Worm (Caenorhabditis elegans) whole organism, mixed stage, embryonic: ENCODE data around the gene snap-1.

Experiments used
- M03D4.4 ChIP-seq: sonication (generic microtip); optimal IDR thresholded peaks from 2 replicates; lab custom pipeline; 2017; ENCODE audit warnings: mild to moderate bottlenecking, missing genetic modification characterization, missing compliant biosample characterization
- bed-3 ChIP-seq: fragments of 200-800 bp; sonication (Bioruptor generic); optimal IDR thresholded peaks from 3 replicates; lab custom pipeline; 2018; ENCODE audit warnings: mild to moderate bottlenecking, missing genetic modification characterization, moderate library complexity, missing compliant biosample characterization
- blmp-1 ChIP-seq: fragments of 150-350 bp; optimal IDR thresholded peaks from 2 replicates; lab custom pipeline; 2014; ENCODE audit warnings: missing biosample characterization, missing genetic modification characterization
- ceh-43 ChIP-seq: fragments of 200-800 bp; sonication (Bioruptor generic); optimal IDR thresholded peaks from 2 replicates; lab custom pipeline; 2018; ENCODE audit warnings: mild to moderate bottlenecking, missing genetic modification characterization, moderate library complexity, missing compliant biosample characterization
- ces-1 ChIP-seq: fragments of 150-350 bp; optimal IDR thresholded peaks from 2 replicates; lab custom pipeline; 2014; ENCODE audit warnings: missing biosample characterization, missing genetic modification reagents, missing genetic modification characterization
- cnd-1 ChIP-seq: fragments of 200-800 bp; sonication (Bioruptor generic); optimal IDR thresholded peaks from 2 replicates; lab custom pipeline; 2018; ENCODE audit warnings: mild to moderate bottlenecking, missing genetic modification characterization, missing compliant biosample characterization
- elt-1 ChIP-seq: sonication (generic microtip); optimal IDR thresholded peaks from 2 replicates; lab custom pipeline; 2017; ENCODE audit warnings: missing genetic modification characterization, mild to moderate bottlenecking, missing compliant biosample characterization, antibody characterized with exemption, moderate library complexity, borderline replicate concordance; ENCODE audit not compliant: insufficient read depth
- elt-3 ChIP-seq: fragments of 150-350 bp; optimal IDR thresholded peaks from 2 replicates; lab custom pipeline; 2014; ENCODE audit warnings: missing biosample characterization, missing genetic modification characterization
- flh-1 ChIP-seq: fragments of 200-800 bp; sonication (Bioruptor generic); optimal IDR thresholded peaks from 2 replicates; lab custom pipeline; 2018; ENCODE audit warnings: mild to moderate bottlenecking, missing genetic modification characterization, moderate library complexity, missing compliant biosample characterization
- ham-2 ChIP-seq: fragments of 200-800 bp; sonication (Bioruptor generic); optimal IDR thresholded peaks from 2 replicates; lab custom pipeline; 2018; ENCODE audit warnings: mild to moderate bottlenecking, missing genetic modification characterization, missing compliant biosample characterization
- hlh-1 ChIP-seq: fragments of 150-350 bp; optimal IDR thresholded peaks from 2 replicates; lab custom pipeline; 2014; ENCODE audit warnings: missing biosample characterization, missing genetic modification reagents, missing genetic modification characterization
- lin-13 ChIP-seq: fragments of 150-350 bp; optimal IDR thresholded peaks from 2 replicates; lab custom pipeline; 2014; ENCODE audit warnings: missing biosample characterization, missing genetic modification characterization
- lin-32 ChIP-seq: fragments of 200-800 bp; sonication (Bioruptor generic); optimal IDR thresholded peaks from 2 replicates; lab custom pipeline; 2018; ENCODE audit warnings: mild to moderate bottlenecking, missing genetic modification characterization, missing compliant biosample characterization
- lsy-2 ChIP-seq: fragments of 150-350 bp; optimal IDR thresholded peaks from 2 replicates; lab custom pipeline; 2014; ENCODE audit warnings: missing biosample characterization, missing genetic modification characterization
- mab-5 ChIP-seq: fragments of 150-350 bp; optimal IDR thresholded peaks from 2 replicates; lab custom pipeline; 2014; ENCODE audit warnings: missing biosample characterization, missing genetic modification characterization
- mep-1 ChIP-seq: fragments of 150-350 bp; optimal IDR thresholded peaks from 2 replicates; lab custom pipeline; 2017; ENCODE audit warnings: missing biosample characterization, missing genetic modification reagents, missing genetic modification characterization, inconsistent platforms
- mls-2 ChIP-seq: sonication (generic microtip); optimal IDR thresholded peaks from 2 replicates; lab custom pipeline; 2016; ENCODE audit warnings: mild to moderate bottlenecking, missing genetic modification characterization, moderate library complexity, missing compliant biosample characterization
- nhr-12 ChIP-seq: fragments of 150-350 bp; optimal IDR thresholded peaks from 2 replicates; lab custom pipeline; 2014; ENCODE audit warnings: missing biosample characterization, missing genetic modification characterization
- nhr-2 ChIP-seq: fragments of 150-350 bp; optimal IDR thresholded peaks from 2 replicates; lab custom pipeline; 2014; ENCODE audit warnings: missing biosample characterization, missing genetic modification characterization
- nhr-237 ChIP-seq: fragments of 150-350 bp; optimal IDR thresholded peaks from 2 replicates; lab custom pipeline; 2014; ENCODE audit warnings: missing biosample characterization, missing genetic modification characterization
- nhr-28 ChIP-seq: fragments of 150-350 bp; optimal IDR thresholded peaks from 2 replicates; lab custom pipeline; 2014; ENCODE audit warnings: missing biosample characterization, missing genetic modification characterization
- nhr-76 ChIP-seq: sonication (generic microtip); optimal IDR thresholded peaks from 2 replicates; lab custom pipeline; 2017; ENCODE audit warnings: missing biosample characterization, missing genetic modification characterization
- pha-4 ChIP-seq: fragments of 150-350 bp; optimal IDR thresholded peaks from 2 replicates; lab custom pipeline; 2018; ENCODE audit warnings: missing biosample characterization, missing genetic modification reagents, missing genetic modification characterization
- sem-2 ChIP-seq: fragments of 200-800 bp; sonication (Bioruptor generic); optimal IDR thresholded peaks from 2 replicates; lab custom pipeline; 2018; ENCODE audit warnings: mild to moderate bottlenecking, missing genetic modification characterization, missing compliant biosample characterization
- sptf-1 ChIP-seq: sonication (generic microtip); optimal IDR thresholded peaks from 2 replicates; lab custom pipeline; 2017; ENCODE audit warnings: mild to moderate bottlenecking, missing genetic modification characterization, moderate library complexity, missing compliant biosample characterization
- tbx-8 ChIP-seq: fragments of 200-800 bp; sonication (Bioruptor generic); optimal IDR thresholded peaks from 2 replicates; lab custom pipeline; 2018; ENCODE audit warnings: mild to moderate bottlenecking, missing genetic modification characterization, moderate library complexity, missing compliant biosample characterization
- unc-39 ChIP-seq: fragments of 150-350 bp; optimal IDR thresholded peaks from 2 replicates; lab custom pipeline; 2014; ENCODE audit warnings: missing biosample characterization, missing genetic modification characterization
- unc-62 ChIP-seq: fragments of 150-350 bp; optimal IDR thresholded peaks from 2 replicates; lab custom pipeline; 2014; ENCODE audit warnings: missing biosample characterization, missing genetic modification reagents, missing genetic modification characterization
- zip-8 ChIP-seq: fragments of 150-350 bp; optimal IDR thresholded peaks from 2 replicates; lab custom pipeline; 2014; ENCODE audit warnings: missing biosample characterization, missing genetic modification characterization
- ztf-11 ChIP-seq: fragments of 150-350 bp; optimal IDR thresholded peaks from 2 replicates; lab custom pipeline; 2014; ENCODE audit warnings: missing biosample characterization, missing genetic modification characterization

The snap-1 gene

DNA sequence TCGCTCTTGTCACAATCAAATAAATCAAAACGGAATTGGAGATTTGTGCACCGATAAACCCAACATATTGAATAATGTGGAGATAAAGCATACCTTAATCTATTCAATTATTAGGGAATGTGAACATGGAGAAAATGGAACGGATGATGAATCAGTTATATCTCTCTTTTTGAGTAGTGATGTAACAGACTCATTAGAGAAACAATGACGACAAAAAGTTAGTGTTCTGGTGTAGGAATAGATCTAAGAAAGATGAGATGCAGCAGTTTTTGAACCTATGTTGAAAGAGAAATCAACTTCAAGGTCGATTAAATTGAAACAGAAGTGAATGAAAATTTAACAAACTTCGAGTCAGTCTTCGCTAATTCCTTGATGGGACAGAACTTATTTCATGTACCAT lies 35.0 kb upstream of the snap-1 start, which contains the start of gene str-146:
str-146 (minus strand) TSS at position 101 of the 400 bp plus-strand sequence.
- TF ChIP-seq M03D4.4 (tag; lab: Kevin White, UChicago) = no peak
- no peak for TF ChIP-seq ham-2 (GFP tag; lab: Kevin White, UChicago)
- no peak for TF ChIP-seq mep-1
- TF ChIP-seq nhr-28 (tag; lab: Kevin White, UChicago) = no peak
- no peak for TF ChIP-seq pha-4 (tag; lab: Kevin White, UChicago)
- TF ChIP-seq mls-2 = no peak
- no peak for TF ChIP-seq ztf-11

DNA sequence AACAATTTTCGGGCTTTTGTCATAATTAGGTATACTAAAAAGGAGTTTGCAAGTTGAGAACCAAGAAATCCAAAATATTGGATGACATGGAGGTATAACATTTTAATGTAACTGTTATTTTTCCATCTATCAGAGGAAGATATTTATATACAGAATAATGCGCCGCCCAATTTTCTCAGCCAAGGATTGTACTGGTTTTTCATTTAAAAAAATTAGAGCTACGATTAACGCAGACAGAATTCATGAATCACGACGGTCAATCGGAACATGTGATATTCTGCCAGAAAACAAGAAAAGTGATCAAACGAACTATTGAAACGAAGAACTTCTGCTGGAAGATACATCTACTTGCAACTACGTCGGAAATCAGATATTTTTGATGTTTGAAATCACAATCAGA lies 32.2 kb upstream of the snap-1 start, which contains the start of gene str-145:
str-145 (minus strand) TSS at position 101 of the 400 bp plus-strand sequence.
- no peak for TF ChIP-seq M03D4.4 (tag; lab: Kevin White, UChicago)
- TF ChIP-seq bed-3 (GFP tag; lab: Kevin White, UChicago) = no peak
- no peak for TF ChIP-seq sem-2 (GFP tag; lab: Kevin White, UChicago)
- TF ChIP-seq ces-1 (GFP tag; lab: Kevin White, UChicago) = no peak
- no peak for TF ChIP-seq elt-1
- no peak for TF ChIP-seq nhr-237 (tag; lab: Kevin White, UChicago)
- no peak for TF ChIP-seq zip-8 (tag; lab: Kevin White, UChicago)
- TF ChIP-seq unc-39 (tag; lab: Kevin White, UChicago) = no peak
- TF ChIP-seq cnd-1 (tag; lab: Kevin White, UChicago) = no peak
- TF ChIP-seq nhr-76 (tag; lab: Kevin White, UChicago) = no peak
- TF ChIP-seq mls-2 = no peak
- no peak for TF ChIP-seq elt-3 (tag; lab: Kevin White, UChicago)
- TF ChIP-seq lin-13 (tag; lab: Kevin White, UChicago) = no peak
- TF ChIP-seq lin-32 (GFP tag; lab: Kevin White, UChicago) = no peak
- TF ChIP-seq flh-1 (GFP tag; lab: Kevin White, UChicago) = no peak
- no peak for TF ChIP-seq nhr-2
- TF ChIP-seq tbx-8 (GFP tag; lab: Kevin White, UChicago) = no peak
- no peak for TF ChIP-seq unc-62

DNA sequence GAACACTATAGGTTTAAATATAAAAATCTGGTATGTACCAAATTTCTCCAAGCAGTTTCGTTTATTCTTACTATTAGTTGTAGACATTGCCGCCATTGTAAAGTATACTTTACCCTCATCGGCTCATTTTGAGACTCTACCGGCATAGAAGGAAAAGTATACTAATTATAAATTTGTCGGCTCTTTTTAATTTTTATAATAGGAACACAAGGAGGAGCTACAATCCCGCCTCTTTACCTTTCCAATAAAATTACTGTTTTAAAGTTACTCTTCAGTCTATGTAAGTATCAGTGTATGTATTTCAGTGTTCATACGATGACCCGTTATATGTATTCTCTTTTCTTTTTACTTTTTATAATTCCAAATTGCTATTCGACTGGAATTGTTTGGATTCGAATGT lies 31.1 kb upstream of the snap-1 start, which contains the start of gene sdz-23:
sdz-23 (plus strand) TSS at position 301 of the 400 bp plus-strand sequence.
- no peak for TF ChIP-seq nhr-2
- TF ChIP-seq cnd-1 (tag; lab: Kevin White, UChicago) = no peak
- no peak for TF ChIP-seq nhr-28 (tag; lab: Kevin White, UChicago)
- TF ChIP-seq zip-8 (tag; lab: Kevin White, UChicago) = no peak
- TF ChIP-seq tbx-8 (GFP tag; lab: Kevin White, UChicago) = no peak
- no peak for TF ChIP-seq nhr-76 (tag; lab: Kevin White, UChicago)
- no peak for TF ChIP-seq elt-1
- no peak for TF ChIP-seq sptf-1 (tag; lab: Kevin White, UChicago)
- TF ChIP-seq nhr-237 (tag; lab: Kevin White, UChicago) = no peak
- TF ChIP-seq M03D4.4 (tag; lab: Kevin White, UChicago) = no peak
- TF ChIP-seq lsy-2 (tag; lab: Kevin White, UChicago) = no peak

DNA sequence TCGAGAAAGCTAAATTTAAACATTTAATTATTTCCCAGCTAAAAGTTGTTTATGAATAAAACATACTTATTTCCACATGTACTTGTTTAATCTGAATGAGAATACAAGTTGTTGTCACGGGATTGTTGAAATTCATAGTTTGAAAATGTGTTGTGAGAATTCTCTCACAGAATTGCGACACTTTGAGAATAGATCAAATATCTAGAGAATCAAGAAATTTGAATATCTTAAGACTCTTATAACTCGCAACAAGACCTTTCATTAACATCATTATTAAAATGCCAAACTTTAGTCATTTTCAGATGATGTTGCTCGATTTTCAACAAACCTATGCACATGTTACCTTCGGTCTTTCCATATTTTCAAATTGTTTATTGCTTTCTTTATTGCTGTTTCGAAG lies 27.5 kb upstream of the snap-1 start, which contains the start of gene str-90:
str-90 (plus strand) TSS at position 301 of the 400 bp plus-strand sequence.
- TF ChIP-seq lin-32 (GFP tag; lab: Kevin White, UChicago) (no peak), pha-4 (tag; lab: Kevin White, UChicago) (no peak), nhr-12 (tag; lab: Kevin White, UChicago) (no peak), bed-3 (GFP tag; lab: Kevin White, UChicago) (no peak), blmp-1 (tag; lab: Kevin White, UChicago) (no peak), M03D4.4 (tag; lab: Kevin White, UChicago) (no peak), ham-2 (GFP tag; lab: Kevin White, UChicago) (no peak), nhr-76 (tag; lab: Kevin White, UChicago) (no peak), sptf-1 (tag; lab: Kevin White, UChicago) (no peak), nhr-28 (tag; lab: Kevin White, UChicago) (no peak)

DNA sequence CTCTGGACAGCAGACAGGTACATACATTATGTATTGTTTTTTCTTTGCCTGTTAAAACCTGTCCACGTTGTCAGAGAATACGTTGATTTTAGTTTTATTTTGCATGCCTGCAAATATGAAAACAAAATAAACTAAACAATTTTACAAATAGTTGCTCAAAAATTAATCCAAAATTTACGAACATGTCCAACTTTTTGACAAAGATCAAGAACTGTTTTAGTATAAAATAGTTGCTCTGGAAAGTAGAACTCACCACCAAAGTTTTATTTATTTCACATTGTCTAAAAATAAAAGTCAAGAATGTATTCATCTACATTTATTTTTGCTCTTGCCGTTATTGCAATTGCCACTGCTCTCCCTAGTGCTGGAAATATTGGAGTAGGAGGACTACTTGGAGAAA lies 25.9 kb upstream of the snap-1 start, which contains the start of gene srlf-16:
srlf-16 (plus strand) TSS at position 301 of the 400 bp plus-strand sequence.
- TF ChIP-seq mab-5 (tag; lab: Kevin White, UChicago) (no peak), cnd-1 (tag; lab: Kevin White, UChicago) (no peak), lsy-2 (tag; lab: Kevin White, UChicago) (no peak), tbx-8 (GFP tag; lab: Kevin White, UChicago) (no peak), M03D4.4 (tag; lab: Kevin White, UChicago) (no peak), blmp-1 (tag; lab: Kevin White, UChicago) (no peak), zip-8 (tag; lab: Kevin White, UChicago) (no peak), nhr-2 (no peak), sem-2 (GFP tag; lab: Kevin White, UChicago) (no peak), bed-3 (GFP tag; lab: Kevin White, UChicago) (no peak), ceh-43 (no peak), hlh-1 (tag; lab: Kevin White, UChicago) (no peak), unc-62 (no peak), lin-32 (GFP tag; lab: Kevin White, UChicago) (no peak), ham-2 (GFP tag; lab: Kevin White, UChicago) (no peak), elt-3 (tag; lab: Kevin White, UChicago) (no peak)
